Worm (Caenorhabditis elegans) whole organism, L3 larva: Measurements from ENCODE around the gene M163.21.

ENCODE experiments used
- R02D3.7 ChIP-seq: fragments of 150-350 bp; optimal IDR thresholded peaks from 2 replicates; lab custom pipeline; 2014; ENCODE audit warnings: missing biosample characterization, missing genetic modification characterization
- ZK546.5 ChIP-seq: sonication (generic microtip); optimal IDR thresholded peaks from 2 replicates; lab custom pipeline; 2017; ENCODE audit warnings: missing biosample characterization, missing genetic modification characterization
- aly-2 ChIP-seq: fragments of 150-350 bp; optimal IDR thresholded peaks from 2 replicates; lab custom pipeline; 2014; ENCODE audit warnings: missing biosample characterization, missing genetic modification characterization
- ama-1 ChIP-seq: fragments of 150-350 bp; optimal IDR thresholded peaks from 2 replicates; lab custom pipeline; 2018
- ceh-28 ChIP-seq: fragments of 150-350 bp; optimal IDR thresholded peaks from 2 replicates; lab custom pipeline; 2014; ENCODE audit warnings: missing biosample characterization, missing genetic modification reagents, missing genetic modification characterization
- ceh-82 ChIP-seq: fragments of 150-350 bp; optimal IDR thresholded peaks from 2 replicates; lab custom pipeline; 2014; ENCODE audit warnings: missing biosample characterization, missing genetic modification characterization
- ceh-9 ChIP-seq: sonication (generic microtip); optimal IDR thresholded peaks from 2 replicates; lab custom pipeline; 2018; ENCODE audit warnings: missing biosample characterization, missing genetic modification characterization
- egl-27 ChIP-seq: sonication (generic microtip); optimal IDR thresholded peaks from 4 replicates; lab custom pipeline; 2017; ENCODE audit warnings: missing biosample characterization, missing genetic modification reagents, missing genetic modification characterization
- elt-1 ChIP-seq: fragments of 150-350 bp; optimal IDR thresholded peaks from 2 replicates; lab custom pipeline; 2014; ENCODE audit warnings: missing biosample characterization, missing genetic modification characterization
- elt-2 ChIP-seq: sonication (generic microtip); optimal IDR thresholded peaks from 2 replicates; lab custom pipeline; 2016; ENCODE audit warnings: missing genetic modification reagents, mild to moderate bottlenecking, missing genetic modification characterization, missing compliant biosample characterization
- elt-3 ChIP-seq, 3 experiments: fragments of 150-350 bp in 1 of 3; sonication (generic microtip) in 2 of 3; optimal IDR thresholded peaks; 2 replicates in 2 of 3; 4 replicates in 1 of 3; lab custom pipeline; 2014 to 2017; ENCODE audit warnings: missing biosample characterization in 3 of 3, missing genetic modification characterization in 3 of 3
- eor-1 ChIP-seq, 2 experiments: fragments of 150-350 bp; optimal IDR thresholded peaks; 2 replicates each; lab custom pipeline; 2014 to 2018; ENCODE audit warnings: missing biosample characterization in 2 of 2, missing genetic modification characterization in 2 of 2
- fkh-10 ChIP-seq: sonication (generic microtip); optimal IDR thresholded peaks from 2 replicates; lab custom pipeline; 2017; ENCODE audit warnings: missing biosample characterization, missing genetic modification reagents, missing genetic modification characterization
- fkh-2 ChIP-seq: fragments of 150-350 bp; optimal IDR thresholded peaks from 2 replicates; lab custom pipeline; 2014; ENCODE audit warnings: missing biosample characterization, missing genetic modification reagents, missing genetic modification characterization
- fos-1 ChIP-seq: fragments of 150-350 bp; optimal IDR thresholded peaks from 2 replicates; lab custom pipeline; 2014; ENCODE audit warnings: missing biosample characterization, missing genetic modification characterization
- hmg-11 ChIP-seq: sonication (generic microtip); optimal IDR thresholded peaks from 2 replicates; lab custom pipeline; 2016; ENCODE audit warnings: missing genetic modification characterization, missing compliant biosample characterization
- jun-1 ChIP-seq: fragments of 150-350 bp; optimal IDR thresholded peaks from 2 replicates; lab custom pipeline; 2014; ENCODE audit warnings: missing biosample characterization, missing genetic modification reagents, missing genetic modification characterization
- lin-15B ChIP-seq: fragments of 150-350 bp; optimal IDR thresholded peaks from 2 replicates; lab custom pipeline; 2014; ENCODE audit warnings: missing biosample characterization, missing genetic modification characterization
- lin-39 ChIP-seq: fragments of 150-350 bp; optimal IDR thresholded peaks from 2 replicates; lab custom pipeline; 2018; ENCODE audit warnings: missing biosample characterization, missing genetic modification reagents, missing genetic modification characterization
- lsy-12 ChIP-seq: sonication (generic microtip); optimal IDR thresholded peaks from 2 replicates; lab custom pipeline; 2016; ENCODE audit warnings: mild to moderate bottlenecking, missing genetic modification characterization, missing compliant biosample characterization
- mdl-1 ChIP-seq: fragments of 150-350 bp; optimal IDR thresholded peaks from 2 replicates; lab custom pipeline; 2014; ENCODE audit warnings: missing biosample characterization, missing genetic modification characterization
- nfya-1 ChIP-seq: sonication (generic microtip); optimal IDR thresholded peaks from 2 replicates; lab custom pipeline; 2017; ENCODE audit warnings: missing genetic modification characterization, mild to moderate bottlenecking, missing compliant biosample characterization, antibody characterized with exemption, moderate library complexity; ENCODE audit not compliant: insufficient read depth
- nhr-11 ChIP-seq: fragments of 150-350 bp; optimal IDR thresholded peaks from 2 replicates; lab custom pipeline; 2014; ENCODE audit warnings: missing biosample characterization, missing genetic modification characterization
- nhr-12 ChIP-seq: fragments of 150-350 bp; optimal IDR thresholded peaks from 2 replicates; lab custom pipeline; 2014; ENCODE audit warnings: missing biosample characterization, missing genetic modification characterization
- nhr-23 ChIP-seq: fragments of 150-350 bp; optimal IDR thresholded peaks from 2 replicates; lab custom pipeline; 2014; ENCODE audit warnings: missing biosample characterization, missing genetic modification reagents, missing genetic modification characterization
- nhr-25 ChIP-seq: sonication (generic microtip); optimal IDR thresholded peaks from 2 replicates; lab custom pipeline; 2017; ENCODE audit warnings: missing biosample characterization, missing genetic modification characterization
- nhr-28 ChIP-seq: fragments of 150-350 bp; optimal IDR thresholded peaks from 2 replicates; lab custom pipeline; 2014; ENCODE audit warnings: missing biosample characterization, missing genetic modification characterization
- nhr-43 ChIP-seq: sonication (generic microtip); optimal IDR thresholded peaks from 2 replicates; lab custom pipeline; 2016; ENCODE audit warnings: mild to moderate bottlenecking, missing genetic modification characterization, missing compliant biosample characterization; ENCODE audit not compliant: poor library complexity, severe bottlenecking
- nhr-67 ChIP-seq: fragments of 150-350 bp; optimal IDR thresholded peaks from 2 replicates; lab custom pipeline; 2014; ENCODE audit warnings: missing biosample characterization, missing genetic modification characterization
- nhr-76 ChIP-seq: fragments of 150-350 bp; sonication (generic microtip); optimal IDR thresholded peaks from 5 replicates; lab custom pipeline; 2014; ENCODE audit warnings: missing biosample characterization, missing genetic modification characterization
- pha-4 ChIP-seq: fragments of 150-350 bp; optimal IDR thresholded peaks from 2 replicates; lab custom pipeline; 2014; ENCODE audit warnings: missing biosample characterization, missing genetic modification reagents, missing genetic modification characterization
- pqm-1 ChIP-seq: fragments of 150-350 bp; optimal IDR thresholded peaks from 2 replicates; lab custom pipeline; 2017; ENCODE audit warnings: missing biosample characterization, missing genetic modification characterization, inconsistent platforms
- sea-2 ChIP-seq: fragments of 150-350 bp; sonication (generic microtip); optimal IDR thresholded peaks from 4 replicates; lab custom pipeline; 2014; ENCODE audit warnings: missing biosample characterization, missing genetic modification reagents, missing genetic modification characterization
- tbx-2 ChIP-seq: sonication (generic microtip); optimal IDR thresholded peaks from 2 replicates; lab custom pipeline; 2016; ENCODE audit warnings: mild to moderate bottlenecking, missing genetic modification characterization, missing compliant biosample characterization
- unc-39 ChIP-seq: sonication (generic microtip); optimal IDR thresholded peaks from 4 replicates; lab custom pipeline; 2017; ENCODE audit warnings: missing biosample characterization, missing genetic modification characterization
- ztf-11 ChIP-seq: fragments of 150-350 bp; optimal IDR thresholded peaks from 2 replicates; lab custom pipeline; 2014; ENCODE audit warnings: missing biosample characterization, missing genetic modification characterization
- ztf-4 ChIP-seq: fragments of 150-350 bp; optimal IDR thresholded peaks from 2 replicates; lab custom pipeline; 2014; ENCODE audit warnings: missing biosample characterization, missing genetic modification characterization

The M163.21 gene

DNA sequence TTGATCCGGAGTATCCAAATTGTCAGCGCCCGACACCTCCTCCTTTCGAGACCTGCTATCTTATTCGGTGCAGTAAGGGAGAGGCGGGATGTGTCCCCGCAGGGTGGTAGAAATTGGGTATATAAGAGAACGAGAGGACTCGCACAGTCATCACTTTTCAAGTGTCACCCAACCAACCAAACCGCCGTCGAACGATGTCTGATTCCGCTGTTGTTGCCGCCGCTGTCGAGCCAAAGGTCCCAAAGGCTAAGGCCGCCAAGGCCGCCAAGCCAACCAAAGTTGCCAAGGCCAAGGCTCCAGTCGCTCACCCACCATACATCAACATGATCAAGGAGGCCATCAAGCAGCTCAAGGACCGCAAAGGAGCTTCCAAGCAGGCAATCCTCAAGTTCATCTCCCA lies 23.3 kb downstream of the M163.21 start, which contains the start of gene his-24 (continued):
- TF ChIP-seq nhr-67 (no peak), fkh-2 (no peak), nhr-25 (tag; lab: Kevin White, UChicago) (peak; percentile 94), unc-39 (tag; lab: Kevin White, UChicago) (no peak), aly-2 (tag; lab: Kevin White, UChicago) (no peak), pqm-1 (tag; lab: Kevin White, UChicago) (no peak), nhr-12 (tag; lab: Kevin White, UChicago) (no peak)

DNA sequence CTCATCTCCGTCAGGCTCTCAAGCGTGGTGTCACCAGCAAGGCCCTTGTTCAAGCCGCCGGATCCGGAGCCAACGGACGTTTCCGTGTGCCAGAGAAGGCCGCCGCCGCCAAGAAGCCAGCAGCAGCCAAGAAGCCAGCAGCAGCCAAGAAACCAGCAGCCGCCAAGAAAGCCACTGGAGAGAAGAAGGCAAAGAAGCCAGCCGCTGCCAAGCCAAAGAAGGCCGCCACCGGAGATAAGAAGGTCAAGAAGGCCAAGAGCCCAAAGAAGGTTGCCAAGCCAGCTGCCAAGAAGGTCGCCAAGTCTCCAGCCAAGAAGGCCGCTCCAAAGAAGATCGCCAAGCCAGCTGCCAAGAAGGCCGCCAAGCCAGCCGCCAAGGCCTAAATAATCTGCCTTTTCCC lies 23.9 kb downstream of the M163.21 start:
- TF ChIP-seq R02D3.7 (tag; lab: Kevin White, UChicago), result no peak
- TF ChIP-seq fkh-10 (GFP tag; lab: Kevin White, UChicago), result no peak
- no peak for TF ChIP-seq nhr-76 (tag; lab: Kevin White, UChicago)
- TF ChIP-seq tbx-2 (tag; lab: Kevin White, UChicago), result no peak
- no peak for TF ChIP-seq nfya-1 (tag; lab: Kevin White, UChicago)
- TF ChIP-seq mdl-1, result no peak
- TF ChIP-seq ztf-11 (tag; lab: Kevin White, UChicago), result no peak
- TF ChIP-seq, all 47 proteins: peak for 0

DNA sequence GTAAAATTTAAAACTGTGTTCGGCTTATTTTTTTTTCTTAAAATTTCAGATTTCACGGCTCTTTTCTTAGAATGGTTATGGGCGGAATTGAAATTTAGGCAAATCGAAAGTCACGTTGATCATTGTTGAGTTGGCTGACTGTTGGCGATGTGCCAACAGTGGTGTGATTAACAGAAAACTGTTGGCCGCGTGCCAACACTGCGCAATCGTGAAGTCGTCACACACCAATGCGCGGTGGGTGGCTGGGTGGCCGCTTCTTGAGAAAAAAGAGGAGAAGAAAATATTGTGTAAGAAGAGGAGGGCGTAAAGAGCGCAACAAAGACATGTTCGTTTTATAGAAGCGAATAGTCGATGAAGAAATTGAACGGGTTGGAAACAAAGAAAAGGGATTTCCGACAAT lies 24.5 kb downstream of the M163.21 start:
- TF ChIP-seq sea-2 (GFP tag; lab: Kevin White, UChicago), result no peak
- TF ChIP-seq nhr-28 (tag; lab: Kevin White, UChicago), result no peak
- peak; percentile 7 for TF ChIP-seq lin-39
- peak; percentile 18 for TF ChIP-seq pha-4 (tag; lab: Kevin White, UChicago)
- no peak for TF ChIP-seq elt-2 (tag; lab: Kevin White, UChicago)
- no peak for TF ChIP-seq mdl-1
- no peak for TF ChIP-seq jun-1
- TF ChIP-seq fkh-2, result no peak
- TF ChIP-seq ceh-9 (tag; lab: Kevin White, UChicago), result no peak
- peak; percentile 39 for TF ChIP-seq elt-1 (tag; lab: Kevin White, UChicago)
- TF ChIP-seq egl-27 (tag; lab: Kevin White, UChicago), result no peak
- TF ChIP-seq nhr-12 (tag; lab: Kevin White, UChicago), result no peak
- peak; percentile 5 for TF ChIP-seq nhr-25 (tag; lab: Kevin White, UChicago)
- TF ChIP-seq R02D3.7 (tag; lab: Kevin White, UChicago), result no peak
- no peak for TF ChIP-seq nhr-43
- no peak for TF ChIP-seq nhr-11
- TF ChIP-seq nhr-76 (tag; lab: Kevin White, UChicago), result no peak
- TF ChIP-seq ZK546.5 (tag; lab: Kevin White, UChicago), result no peak
- no peak for TF ChIP-seq fos-1 (tag; lab: Kevin White, UChicago)
- TF ChIP-seq eor-1 (tag; optimal IDR thresholded peaks at IDR 0.05; lab: Kevin White, UChicago), result no peak
- no peak for TF ChIP-seq lin-15B (tag; lab: Kevin White, UChicago)
- no peak for TF ChIP-seq pqm-1 (tag; lab: Kevin White, UChicago)
- peak; percentile 63 for TF ChIP-seq ama-1 (lab: Kevin White, UChicago)
- no peak for TF ChIP-seq ceh-28 (tag; lab: Kevin White, UChicago)
- no peak for TF ChIP-seq nhr-23
- no peak for TF ChIP-seq ceh-82 (tag; lab: Kevin White, UChicago)
- no peak for TF ChIP-seq aly-2 (tag; lab: Kevin White, UChicago)
- no peak for TF ChIP-seq lsy-12 (tag; lab: Kevin White, UChicago)
- TF ChIP-seq nfya-1 (tag; lab: Kevin White, UChicago), result peak; percentile 31
- TF ChIP-seq ztf-11 (tag; lab: Kevin White, UChicago), result no peak
- peak; percentile 41 for TF ChIP-seq hmg-11

DNA sequence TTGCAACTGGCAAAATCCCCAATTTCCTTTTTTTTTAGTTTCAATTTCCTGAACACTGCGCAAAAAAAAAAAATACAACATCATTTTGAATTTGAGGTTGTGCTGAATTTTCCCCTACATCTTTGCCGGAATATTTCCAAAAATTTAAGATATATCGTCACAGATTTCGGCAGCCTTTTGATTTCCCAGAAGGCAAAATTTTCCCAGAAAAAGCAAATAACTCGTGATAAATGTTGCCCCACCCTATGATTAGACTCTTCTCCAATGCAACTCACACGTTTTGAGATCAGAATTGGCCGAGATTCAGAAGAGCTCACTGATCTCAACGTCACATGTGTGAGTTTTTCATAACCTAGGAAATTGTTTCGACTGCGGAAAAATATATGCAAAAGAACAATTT lies 25.8 kb downstream of the M163.21 start:
- TF ChIP-seq unc-39 (tag; lab: Kevin White, UChicago) (no peak), sea-2 (GFP tag; lab: Kevin White, UChicago) (no peak), elt-3 (tag; optimal IDR thresholded peaks at IDR 0.05; lab: Kevin White, UChicago) (no peak), fos-1 (tag; lab: Kevin White, UChicago) (no peak), nhr-76 (tag; lab: Kevin White, UChicago) (no peak), pqm-1 (tag; lab: Kevin White, UChicago) (no peak), ztf-4 (tag; lab: Kevin White, UChicago) (no peak), nfya-1 (tag; lab: Kevin White, UChicago) (no peak), fkh-10 (GFP tag; lab: Kevin White, UChicago) (no peak), elt-1 (tag; lab: Kevin White, UChicago) (no peak), nhr-67 (no peak), egl-27 (tag; lab: Kevin White, UChicago) (no peak)
